Fruit fly (Drosophila melanogaster) whole organism, embryonic: ENCODE measurements around the gene TTLL6B.
A peak's percentile ranks its signal among the peaks of the same experiment; 100 is the strongest.

Experiments
- Bgb ChIP-seq: fragments of 200-800 bp; sonication (Bioruptor generic); IDR thresholded peaks from 2 replicates; pipeline ENCODE4 v1.3.6; 2022; ENCODE audit warnings: missing biosample characterization, missing genetic modification characterization; ENCODE audit not compliant: partially characterized antibody
- CG10209 ChIP-seq: fragments of 200-800 bp; sonication (Bioruptor generic); optimal IDR thresholded peaks from 3 replicates; lab custom pipeline; 2017; ENCODE audit warnings: missing biosample characterization, mild to moderate bottlenecking, missing genetic modification characterization, missing genetic modification reagents
- CG10462 ChIP-seq: fragments of 200-800 bp; sonication (Bioruptor generic); optimal IDR thresholded peaks from 2 replicates; lab custom pipeline; 2016; ENCODE audit warnings: missing biosample characterization, missing genetic modification characterization
- CG11093 ChIP-seq: fragments of 200-800 bp; sonication (Bioruptor generic); IDR thresholded peaks from 3 replicates; pipeline ENCODE4 v1.3.6; 2022; ENCODE audit warnings: missing biosample characterization, missing genetic modification characterization
- CG11398 ChIP-seq: fragments of 200-800 bp; sonication (Bioruptor generic); optimal IDR thresholded peaks from 2 replicates; lab custom pipeline; 2016; ENCODE audit warnings: missing biosample characterization, missing genetic modification characterization
- CG11504 ChIP-seq: fragments of 200-800 bp; sonication (Bioruptor generic); optimal IDR thresholded peaks from 3 replicates; lab custom pipeline; 2019; ENCODE audit warnings: missing biosample characterization, mild to moderate bottlenecking, missing genetic modification characterization, moderate library complexity
- CG12391 ChIP-seq: fragments of 200-800 bp; sonication (Bioruptor generic); optimal IDR thresholded peaks from 3 replicates; lab custom pipeline; 2018; ENCODE audit warnings: missing biosample characterization, mild to moderate bottlenecking, missing genetic modification characterization, moderate library complexity
- CG16813 ChIP-seq: fragments of 200-800 bp; sonication (Bioruptor generic); IDR thresholded peaks from 3 replicates; pipeline ENCODE4 v1.3.6; 2022; ENCODE audit warnings: missing biosample characterization, missing genetic modification characterization; ENCODE audit not compliant: partially characterized antibody
- CG18476 ChIP-seq: fragments of 200-800 bp; sonication (Bioruptor generic); optimal IDR thresholded peaks from 2 replicates; lab custom pipeline; 2016; ENCODE audit warnings: missing biosample characterization, mild to moderate bottlenecking, missing genetic modification characterization
- CG30403 ChIP-seq: fragments of 200-800 bp; sonication (Bioruptor generic); optimal IDR thresholded peaks from 3 replicates; lab custom pipeline; 2016; ENCODE audit warnings: missing biosample characterization, missing genetic modification characterization
- CG3065 ChIP-seq: fragments of 200-800 bp; sonication (Bioruptor generic); optimal IDR thresholded peaks from 2 replicates; lab custom pipeline; 2016; ENCODE audit warnings: missing biosample characterization, missing genetic modification characterization
- CG4282 ChIP-seq: fragments of 200-800 bp; sonication (Bioruptor generic); optimal IDR thresholded peaks from 2 replicates; lab custom pipeline; 2016; ENCODE audit warnings: missing biosample characterization, missing genetic modification characterization
- CG4820 ChIP-seq: fragments of 200-800 bp; sonication (Bioruptor generic); optimal IDR thresholded peaks from 3 replicates; lab custom pipeline; 2016; ENCODE audit warnings: missing biosample characterization, missing genetic modification characterization
- CG5180 ChIP-seq: fragments of 200-800 bp; sonication (Bioruptor generic); optimal IDR thresholded peaks from 3 replicates; lab custom pipeline; 2017; ENCODE audit warnings: missing biosample characterization, missing genetic modification characterization, mild to moderate bottlenecking, moderate library complexity, missing genetic modification reagents
- CG5953 ChIP-seq: fragments of 200-800 bp; sonication (Bioruptor generic); IDR thresholded peaks from 2 replicates; pipeline ENCODE4 v1.3.6; 2022; ENCODE audit warnings: missing biosample characterization, missing genetic modification characterization
- CG6272 ChIP-seq: fragments of 200-800 bp; sonication (Bioruptor generic); IDR thresholded peaks from 2 replicates; pipeline ENCODE4 v1.3.6; 2022; ENCODE audit warnings: missing biosample characterization, missing genetic modification characterization
- CG8281 ChIP-seq: fragments of 200-800 bp; sonication (Bioruptor generic); optimal IDR thresholded peaks from 2 replicates; lab custom pipeline; 2018; ENCODE audit warnings: missing biosample characterization, mild to moderate bottlenecking, missing genetic modification characterization, moderate library complexity
- CG9876 ChIP-seq: fragments of 200-800 bp; sonication (Bioruptor generic); optimal IDR thresholded peaks from 2 replicates; lab custom pipeline; 2016; ENCODE audit warnings: missing biosample characterization, missing genetic modification characterization
- D ChIP-seq, 2 experiments: fragments of 200-800 bp in 1 of 2; fragments of >200 bp in 1 of 2; sonication (Bioruptor generic) in 1 of 2; optimal IDR thresholded peaks; 2 replicates in 1 of 2; 3 replicates in 1 of 2; lab custom pipeline; 2017; ENCODE audit warnings: mild to moderate bottlenecking in 1 of 2, missing biosample characterization in 1 of 2, missing genetic modification characterization in 1 of 2, missing genetic modification reagents in 1 of 2
- D19A ChIP-seq: fragments of 200-800 bp; optimal IDR thresholded peaks from 3 replicates; lab custom pipeline; 2019; ENCODE audit warnings: missing biosample characterization, mild to moderate bottlenecking, missing genetic modification characterization, moderate library complexity
- Dip3 ChIP-seq: fragments of 200-800 bp; sonication (Bioruptor generic); optimal IDR thresholded peaks from 3 replicates; lab custom pipeline; 2016; ENCODE audit warnings: missing biosample characterization, missing genetic modification characterization
- Doc2 ChIP-seq: fragments of 200-800 bp; sonication (Bioruptor generic); IDR thresholded peaks from 2 replicates; pipeline ENCODE4 v1.3.6; 2022; ENCODE audit warnings: missing biosample characterization, missing genetic modification characterization
- Elba2 ChIP-seq: fragments of 200-800 bp; sonication (Bioruptor generic); optimal IDR thresholded peaks from 3 replicates; lab custom pipeline; 2016; ENCODE audit warnings: missing biosample characterization, missing genetic modification characterization
- Fer1 ChIP-seq: fragments of 200-800 bp; sonication (Bioruptor generic); optimal IDR thresholded peaks from 2 replicates; lab custom pipeline; 2017; ENCODE audit warnings: missing biosample characterization, mild to moderate bottlenecking, missing genetic modification characterization
- HLH3B ChIP-seq: fragments of 200-800 bp; sonication (Bioruptor generic); IDR thresholded peaks from 2 replicates; pipeline ENCODE4 v1.3.6; 2022; ENCODE audit warnings: missing biosample characterization, missing genetic modification characterization
- Jarid2 ChIP-seq: fragments of 200-800 bp; sonication (Bioruptor generic); optimal IDR thresholded peaks from 3 replicates; lab custom pipeline; 2017; ENCODE audit warnings: mild to moderate bottlenecking, missing biosample characterization, missing genetic modification reagents, missing genetic modification characterization
- Med ChIP-seq: fragments of 200-800 bp; sonication (Bioruptor generic); peaks from one replicate; lab custom pipeline; 2016; ENCODE audit warnings: missing biosample characterization, missing genetic modification characterization, mild to moderate bottlenecking, inconsistent platforms, moderate library complexity
- Mes4 ChIP-seq: fragments of 200-800 bp; sonication (Bioruptor generic); optimal IDR thresholded peaks from 2 replicates; lab custom pipeline; 2016; ENCODE audit warnings: missing biosample characterization, missing genetic modification characterization
- NC2α ChIP-seq: fragments of 200-800 bp; sonication (Bioruptor generic); optimal IDR thresholded peaks from 2 replicates; lab custom pipeline; 2016; ENCODE audit warnings: missing biosample characterization, missing genetic modification characterization
- Sox102F ChIP-seq: fragments of 200-800 bp; sonication (Bioruptor generic); optimal IDR thresholded peaks from 2 replicates; lab custom pipeline; 2018; ENCODE audit warnings: missing biosample characterization, mild to moderate bottlenecking, missing genetic modification characterization, moderate library complexity
- Sry-δ ChIP-seq: fragments of 200-800 bp; sonication (Bioruptor generic); optimal IDR thresholded peaks from 2 replicates; lab custom pipeline; 2016; ENCODE audit warnings: missing biosample characterization, missing genetic modification characterization
- Taf1 ChIP-seq: fragments of 200-800 bp; sonication (Bioruptor generic); IDR thresholded peaks from 2 replicates; pipeline ENCODE4 v1.3.6; 2022; ENCODE audit warnings: missing biosample characterization, missing genetic modification characterization
- az2 ChIP-seq: fragments of 200-800 bp; sonication (Bioruptor generic); optimal IDR thresholded peaks from 3 replicates; lab custom pipeline; 2016; ENCODE audit warnings: missing biosample characterization, missing genetic modification characterization
- btn ChIP-seq: fragments of 200-800 bp; sonication (Bioruptor generic); optimal IDR thresholded peaks from 2 replicates; lab custom pipeline; 2016; ENCODE audit warnings: missing biosample characterization, missing genetic modification characterization
- chinmo ChIP-seq: fragments of 200-800 bp; sonication (Bioruptor generic); IDR thresholded peaks from 4 replicates; pipeline ENCODE4 v1.3.6; 2022; ENCODE audit warnings: missing biosample characterization, missing genetic modification characterization; ENCODE audit not compliant: partially characterized antibody
- chm ChIP-seq: fragments of 200-800 bp; sonication (Bioruptor generic); IDR thresholded peaks from 2 replicates; pipeline ENCODE4 v1.3.6; 2022; ENCODE audit warnings: missing biosample characterization, missing genetic modification characterization
- crp ChIP-seq, 2 experiments: fragments of 200-800 bp; sonication (Bioruptor generic); optimal IDR thresholded peaks; 2 replicates in 1 of 2; 3 replicates in 1 of 2; lab custom pipeline; 2017; ENCODE audit warnings: missing biosample characterization in 2 of 2, missing genetic modification characterization in 2 of 2, mild to moderate bottlenecking in 1 of 2, moderate library complexity in 1 of 2
- dan ChIP-seq: fragments of 200-800 bp; sonication (Bioruptor generic); IDR thresholded peaks from 2 replicates; pipeline ENCODE4 v1.3.6; 2022; ENCODE audit warnings: missing biosample characterization, missing genetic modification characterization
- fru ChIP-seq: fragments of >200 bp; optimal IDR thresholded peaks from 2 replicates; lab custom pipeline; 2017
- fu2 ChIP-seq: fragments of 200-800 bp; sonication (Bioruptor generic); optimal IDR thresholded peaks from 2 replicates; lab custom pipeline; 2016; ENCODE audit warnings: missing biosample characterization, missing genetic modification characterization
- gro ChIP-seq: fragments of 200-800 bp; sonication (Bioruptor generic); optimal IDR thresholded peaks from 2 replicates; lab custom pipeline; 2016; ENCODE audit warnings: missing biosample characterization, missing genetic modification characterization
- hb ChIP-seq: fragments of 200-800 bp; sonication (Bioruptor generic); IDR thresholded peaks from 3 replicates; pipeline ENCODE4 v1.3.6; 2022; ENCODE audit warnings: missing biosample characterization, missing genetic modification characterization; ENCODE audit not compliant: partially characterized antibody
- hbn ChIP-seq: fragments of 200-800 bp; sonication (Bioruptor generic); IDR thresholded peaks from 2 replicates; pipeline ENCODE4 v1.3.6; 2022; ENCODE audit warnings: missing biosample characterization, missing genetic modification characterization; ENCODE audit not compliant: partially characterized antibody
- phol ChIP-seq: fragments of 200-800 bp; sonication (Bioruptor generic); optimal IDR thresholded peaks from 3 replicates; lab custom pipeline; 2018; ENCODE audit warnings: missing biosample characterization, mild to moderate bottlenecking, missing genetic modification characterization, moderate library complexity
- sisA ChIP-seq: fragments of 200-800 bp; sonication (Bioruptor generic); IDR thresholded peaks from 2 replicates; pipeline ENCODE4 v1.3.6; 2022; ENCODE audit warnings: missing biosample characterization, missing genetic modification characterization
- slp2 ChIP-seq: fragments of 200-800 bp; sonication (Bioruptor generic); optimal IDR thresholded peaks from 2 replicates; lab custom pipeline; 2016; ENCODE audit warnings: missing biosample characterization, missing genetic modification characterization
- twi ChIP-seq: fragments of 200-800 bp; optimal IDR thresholded peaks from 2 replicates; lab custom pipeline; 2019; ENCODE audit warnings: missing biosample characterization, mild to moderate bottlenecking, missing genetic modification characterization, moderate library complexity
- wdn ChIP-seq: fragments of 200-800 bp; sonication (Bioruptor generic); IDR thresholded peaks from 2 replicates; pipeline ENCODE4 v1.3.6; 2022; ENCODE audit warnings: missing biosample characterization, missing genetic modification characterization
- zen ChIP-seq: fragments of 200-800 bp; sonication (Bioruptor generic); optimal IDR thresholded peaks from 3 replicates; lab custom pipeline; 2018; ENCODE audit warnings: missing biosample characterization, mild to moderate bottlenecking, missing genetic modification characterization, moderate library complexity
- zf30C ChIP-seq: fragments of 200-800 bp; sonication (Bioruptor generic); optimal IDR thresholded peaks from 3 replicates; lab custom pipeline; 2018; ENCODE audit warnings: missing biosample characterization, mild to moderate bottlenecking, missing genetic modification characterization

Gene TTLL6B

DNA sequence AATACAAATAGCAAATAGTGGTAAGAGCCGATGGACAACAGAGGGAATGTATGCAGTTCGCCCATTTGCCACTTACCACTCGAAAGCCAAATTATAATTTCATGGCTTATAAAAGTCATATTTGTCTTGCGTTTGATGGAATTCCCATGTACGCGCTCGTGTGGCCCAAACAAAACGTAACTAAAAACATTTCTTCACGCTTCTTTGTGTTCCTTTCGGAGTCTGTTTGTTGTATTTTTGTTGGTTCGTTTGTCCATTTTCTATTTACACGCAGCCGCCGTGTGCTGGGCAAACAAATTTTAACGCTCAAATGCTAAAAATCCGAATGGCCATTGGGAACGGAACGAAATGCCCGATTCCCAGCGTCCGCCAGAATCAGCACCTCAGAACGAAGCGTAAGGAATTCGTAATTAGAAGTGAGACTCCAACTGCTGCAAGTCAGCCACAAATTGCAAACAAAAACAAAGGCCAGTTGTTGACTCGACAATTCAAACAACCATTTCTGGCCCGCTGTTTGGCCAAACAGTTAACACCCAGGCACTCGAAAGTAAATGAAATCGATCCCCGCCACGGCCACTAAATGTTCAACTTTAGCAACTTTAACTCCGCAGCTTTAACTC, 42.0 kb downstream of the TTLL6B start (continued):
- TF ChIP-seq CG4282 (no peak), CG6272 (no peak), Mes4 (GFP tag; lab: Kevin White, UChicago) (peak; percentile 37), CG8281 (tag; lab: Kevin White, UChicago) (peak; percentile 22), slp2 (GFP tag; lab: Kevin White, UChicago) (no peak), zen (tag; lab: Kevin White, UChicago) (peak; percentile 43), NC2α (GFP tag; lab: Kevin White, UChicago) (no peak), phol (tag; lab: Kevin White, UChicago) (no peak), Dip3 (GFP tag; lab: Kevin White, UChicago) (no peak), CG10209 (peak; percentile 57), Doc2 (no peak), CG16813 (GFP tag; lab: Robert Waterston, UW) (no peak), btn (peak; percentile 36), Sry-δ (peak; percentile 19), Elba2 (GFP tag; lab: Kevin White, UChicago) (no peak), CG12391 (tag; lab: Kevin White, UChicago) (peak; percentile 6), twi (tag; lab: Kevin White, UChicago) (no peak), sisA (GFP tag; lab: Robert Waterston, UW) (no peak), HLH3B (GFP tag; lab: Robert Waterston, UW) (peak; percentile 63; the same call in 1 of the 2 replicates), CG3065 (GFP tag; lab: Kevin White, UChicago) (no peak), CG11093 (GFP tag; lab: Robert Waterston, UW) (no peak), fu2 (no peak), fru (lab: Kevin White, UChicago) (no peak), Bgb (GFP tag; lab: Robert Waterston, UW) (no peak), CG11504 (peak; percentile 24), CG9876 (GFP tag; lab: Kevin White, UChicago) (peak; percentile 58), chm (GFP tag; lab: Robert Waterston, UW) (peak; percentile 19; the same call in 1 of the 2 replicates), CG18476 (GFP tag; lab: Kevin White, UChicago) (no peak), Jarid2 (no peak), Fer1 (GFP tag; lab: Kevin White, UChicago) (no peak), hbn (GFP tag; lab: Robert Waterston, UW) (no peak), CG10462 (peak; percentile 1), gro (no peak), CG11398 (GFP tag; lab: Kevin White, UChicago) (no peak), dan (GFP tag; lab: Robert Waterston, UW) (no peak), CG5953 (GFP tag; lab: Robert Waterston, UW) (peak; percentile 59; the same call in 1 of the 2 replicates), zf30C (GFP tag; lab: Kevin White, UChicago) (no peak), wdn (GFP tag; lab: Robert Waterston, UW) (no peak), Taf1 (GFP tag; lab: Robert Waterston, UW) (no peak), az2 (GFP tag; lab: Kevin White, UChicago) (no peak), Sox102F (GFP tag; lab: Kevin White, UChicago) (peak; percentile 12), D19A (tag; lab: Kevin White, UChicago) (no peak), D (optimal IDR thresholded peaks at IDR 0.05; lab: Kevin White, UChicago) (no peak), D (GFP tag; optimal IDR thresholded peaks at IDR 0.05; lab: Kevin White, UChicago) (peak; percentile 70), crp (GFP tag; optimal IDR thresholded peaks at IDR 0.05; lab: Kevin White, UChicago) (no peak), chinmo (GFP tag; lab: Robert Waterston, UW) (no peak), hb (GFP tag; lab: Robert Waterston, UW) (no peak), CG30403 (GFP tag; lab: Kevin White, UChicago) (no peak), CG5180 (peak; percentile 49), Med (GFP tag; lab: Kevin White, UChicago) (peak; percentile 79), CG4820 (GFP tag; lab: Kevin White, UChicago) (no peak)
